Worm (Caenorhabditis elegans): ENCODE measurements around the gene wdr-60.
A peak's percentile ranks its signal among the peaks of the same experiment; 100 is the strongest.

wdr-60 gene

DNA sequence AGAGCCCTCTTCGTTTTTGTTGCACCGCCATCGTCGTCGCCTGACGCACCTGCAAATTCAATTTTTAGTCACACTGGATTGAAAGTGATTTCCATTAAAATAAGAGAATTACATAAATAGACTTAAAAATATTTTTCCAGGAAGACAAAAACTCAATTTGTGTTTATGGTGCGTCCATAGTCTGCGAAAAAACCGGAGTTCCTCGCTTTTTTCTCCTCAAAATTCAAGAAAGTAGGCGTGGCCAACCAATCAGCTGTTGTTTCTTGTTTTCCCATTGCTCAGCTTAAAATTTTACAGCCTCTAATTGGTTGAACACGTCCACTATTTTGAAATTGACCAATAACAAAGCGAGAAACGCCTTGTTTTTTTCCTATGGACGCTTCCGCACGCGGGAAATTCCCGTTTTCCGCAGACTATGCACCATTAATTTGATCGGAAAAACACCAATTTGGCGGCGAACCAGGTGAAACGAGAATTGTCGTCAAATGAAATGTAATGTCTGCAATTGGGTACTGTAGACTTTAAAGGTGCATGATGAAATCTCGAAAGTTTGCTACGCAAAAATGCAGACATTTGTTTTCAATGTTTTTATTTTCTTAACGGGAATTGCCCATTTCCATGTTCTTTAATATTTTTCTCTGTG lies 2.4 kb upstream of the wdr-60 start, which contains the start of gene C27F2.7 (continued):
- TF ChIP-seq F49E8.2 (tag; optimal IDR thresholded peaks at IDR 0.05; ENCODE audit: insufficient read depth) (peak; percentile 72), bed-1 (GFP tag; IDR thresholded peaks at IDR 0.05) (no peak), rpc-1 (optimal IDR thresholded peaks at IDR 0.05) (no peak), rpc-1 (tag; optimal IDR thresholded peaks at IDR 0.05) (no peak), Y67H2A.10 (GFP tag; conservative IDR thresholded peaks at IDR 0.05) (no peak), lin-40 (tag; optimal IDR thresholded peaks at IDR 0.05) (no peak), B0035.1 (tag; optimal IDR thresholded peaks at IDR 0.05) (no peak), akir-1 (GFP tag; optimal IDR thresholded peaks at IDR 0.05) (no peak), mcd-1 (GFP tag; IDR thresholded peaks at IDR 0.05) (no peak), dox-1 (GFP tag; IDR thresholded peaks at IDR 0.05) (peak; percentile 84), rcor-1 (GFP tag; IDR thresholded peaks at IDR 0.05) (peak; percentile 83), nhr-27 (tag; optimal IDR thresholded peaks at IDR 0.05) (no peak), ceh-79 (tag; optimal IDR thresholded peaks at IDR 0.05) (no peak), repo-1 (tag; optimal IDR thresholded peaks at IDR 0.05) (no peak), hlh-26 (GFP tag; conservative IDR thresholded peaks at IDR 0.05) (no peak), nfya-1 (tag; optimal IDR thresholded peaks at IDR 0.05; ENCODE audit: borderline replicate concordance, insufficient read depth) (no peak), chd-7 (tag; optimal IDR thresholded peaks at IDR 0.05) (no peak), atf-7 (tag; optimal IDR thresholded peaks at IDR 0.05) (no peak), cebp-1 (GFP tag; IDR thresholded peaks at IDR 0.05) (no peak), cebp-1 (tag; optimal IDR thresholded peaks at IDR 0.05) (no peak), fkh-3 (tag; optimal IDR thresholded peaks at IDR 0.05) (no peak), hsf-1 (GFP tag; IDR thresholded peaks at IDR 0.05) (peak; percentile 70), Y95B8A.8 (GFP tag; IDR thresholded peaks at IDR 0.05) (peak; percentile 81), snpc-1.3 (tag; optimal IDR thresholded peaks at IDR 0.05; ENCODE audit: insufficient read depth) (no peak), athp-1 (tag; optimal IDR thresholded peaks at IDR 0.05) (peak; percentile 67), F37B4.10 (GFP tag; IDR thresholded peaks at IDR 0.05) (no peak), egrh-3 (GFP tag; IDR thresholded peaks at IDR 0.05) (no peak), mes-4 (tag; optimal IDR thresholded peaks at IDR 0.05) (no peak), K11D2.4 (GFP tag; IDR thresholded peaks at IDR 0.05) (no peak), hlh-12 (tag; optimal IDR thresholded peaks at IDR 0.05) (no peak), snpc-4 (GFP tag; optimal IDR thresholded peaks at IDR 0.05) (no peak), snpc-4 (tag; optimal IDR thresholded peaks at IDR 0.05) (no peak), unc-62 (GFP tag; optimal IDR thresholded peaks at IDR 0.05) (no peak), lin-26 (GFP tag; IDR thresholded peaks at IDR 0.05) (no peak), cebp-2 (GFP tag; IDR thresholded peaks at IDR 0.05) (no peak), C17E4.6 (GFP tag; IDR thresholded peaks at IDR 0.05) (peak; percentile 71; the same call in 1 of the 2 replicates), ekl-4 (GFP tag; IDR thresholded peaks at IDR 0.05) (peak; percentile 66), F55B11.4 (tag; optimal IDR thresholded peaks at IDR 0.05; ENCODE audit: borderline replicate concordance, insufficient read depth) (no peak), Y53G8AR.9 (GFP tag; conservative IDR thresholded peaks at IDR 0.05) (0 out of 2 replicates have a peak, but pooled peaks have one; percentile 57), T26A5.8 (tag; optimal IDR thresholded peaks at IDR 0.05) (no peak), ceh-58 (GFP tag; IDR thresholded peaks at IDR 0.05) (no peak), ztf-18 (tag; optimal IDR thresholded peaks at IDR 0.05) (peak; percentile 46), xnd-1 (tag; optimal IDR thresholded peaks at IDR 0.05) (peak; percentile 80), somi-1 (GFP tag; optimal IDR thresholded peaks at IDR 0.05) (no peak), Y53F4B.3 (GFP tag; IDR thresholded peaks at IDR 0.05) (no peak), sea-2 (GFP tag; IDR thresholded peaks at IDR 0.05) (no peak), pha-4 (tag; optimal IDR thresholded peaks at IDR 0.05) (no peak), zim-3 (tag; optimal IDR thresholded peaks at IDR 0.05) (no peak), lsy-27 (tag; optimal IDR thresholded peaks at IDR 0.05; ENCODE audit: borderline replicate concordance, insufficient read depth) (no peak)
